Worm (Caenorhabditis elegans) whole organism, young adult: ENCODE measurements around the gene Y51B9A.14.

Experiments
- B0261.1 ChIP-seq: sonication (generic microtip); optimal IDR thresholded peaks from 2 replicates; lab custom pipeline; 2016; ENCODE audit warnings: mild to moderate bottlenecking, missing genetic modification characterization, moderate library complexity, missing compliant biosample characterization
- F10E7.11 ChIP-seq: sonication (generic microtip); optimal IDR thresholded peaks from 2 replicates; lab custom pipeline; 2017; ENCODE audit warnings: mild to moderate bottlenecking, missing genetic modification characterization, moderate library complexity, missing compliant biosample characterization
- F52B5.7 ChIP-seq: sonication (generic microtip); optimal IDR thresholded peaks from 2 replicates; lab custom pipeline; 2016; ENCODE audit warnings: mild to moderate bottlenecking, missing genetic modification characterization, missing compliant biosample characterization
- attf-5 ChIP-seq: fragments of 200-800 bp; sonication (Bioruptor generic); optimal IDR thresholded peaks from 2 replicates; lab custom pipeline; 2018; ENCODE audit warnings: mild to moderate bottlenecking, missing genetic modification characterization, missing compliant biosample characterization
- cebp-2 ChIP-seq: fragments of 200-800 bp; sonication (Bioruptor generic); IDR thresholded peaks from 2 replicates; pipeline ENCODE4 v1.3.6; 2022; ENCODE audit warnings: missing genetic modification characterization, missing compliant biosample characterization
- die-1 ChIP-seq: sonication (generic microtip); optimal IDR thresholded peaks from 2 replicates; lab custom pipeline; 2016; ENCODE audit warnings: missing genotype, mild to moderate bottlenecking, missing genetic modification characterization, missing compliant biosample characterization
- dpl-1 ChIP-seq: fragments of 150-350 bp; optimal IDR thresholded peaks from 2 replicates; lab custom pipeline; 2014; ENCODE audit warnings: missing biosample characterization, missing genetic modification reagents, missing genetic modification characterization
- hlh-26 ChIP-seq: fragments of 200-800 bp; sonication (Bioruptor generic); conservative IDR thresholded peaks from 2 replicates; pipeline ENCODE4 v1.3.6; 2022; ENCODE audit warnings: missing genetic modification reagents, missing genetic modification characterization, missing compliant biosample characterization
- pha-4 ChIP-seq: fragments of 150-350 bp; sonication (generic microtip); optimal IDR thresholded peaks from 2 replicates; lab custom pipeline; 2014; ENCODE audit warnings: missing biosample characterization, missing genetic modification reagents, missing genetic modification characterization
- snpc-3.4 ChIP-seq: sonication (generic microtip); optimal IDR thresholded peaks from 2 replicates; lab custom pipeline; 2017; ENCODE audit warnings: missing genetic modification characterization, mild to moderate bottlenecking, missing compliant biosample characterization, antibody characterized with exemption, moderate library complexity, missing genotype, missing genetic modification reagents
- snpc-4 ChIP-seq, 5 experiments: fragments of 150-350 bp in 1 of 5; sonication (generic microtip) in 4 of 5; optimal IDR thresholded peaks; 2 replicates each; lab custom pipeline; 2014 to 2018; ENCODE audit warnings: missing genetic modification characterization in 5 of 5, missing biosample characterization in 3 of 5, antibody characterized with exemption in 2 of 5, mild to moderate bottlenecking in 2 of 5, missing compliant biosample characterization in 2 of 5, missing genotype in 2 of 5, moderate library complexity in 2 of 5, missing genetic modification reagents in 1 of 5

ce11 chrII:9438853-9439252 is 40.6 kb upstream of the Y51B9A.14 start:
- TF ChIP-seq F52B5.7 (tag; lab: Kevin White, UChicago) = no peak
- no peak for TF ChIP-seq snpc-4 (GFP tag; optimal IDR thresholded peaks at IDR 0.05; lab: Kevin White, UChicago)
- TF ChIP-seq snpc-4 (tag; optimal IDR thresholded peaks at IDR 0.05; lab: Kevin White, UChicago) = no peak
- TF ChIP-seq pha-4 (tag; lab: Kevin White, UChicago) = no peak
- TF ChIP-seq snpc-3.4 (tag; lab: Kevin White, UChicago) = no peak
- no peak for TF ChIP-seq F10E7.11 (tag; lab: Kevin White, UChicago)
- no peak for TF ChIP-seq die-1
- TF ChIP-seq attf-5 (GFP tag; lab: Kevin White, UChicago) = no peak
- TF ChIP-seq dpl-1 (GFP tag; lab: Kevin White, UChicago) = no peak
- no peak for TF ChIP-seq B0261.1 (tag; lab: Kevin White, UChicago)
- TF ChIP-seq hlh-26 (GFP tag; lab: Robert Waterston, UW) = no peak
- no peak for TF ChIP-seq cebp-2 (GFP tag; lab: Robert Waterston, UW)
